Worm (Caenorhabditis elegans): ENCODE data around the gene spe-10.

ce11 chrV:10433721-10434120 lies 49.7 kb downstream of the spe-10 start, which contains the start of gene Y32F6A.4:
- TF ChIP-seq hmg-4 (GFP tag; optimal IDR thresholded peaks at IDR 0.05) (no peak), aly-1 (tag; optimal IDR thresholded peaks at IDR 0.05) (no peak), ceh-13 (GFP tag; optimal IDR thresholded peaks at IDR 0.05) (no peak), ama-1 (optimal IDR thresholded peaks at IDR 0.05) (no peak), ceh-36 (tag; optimal IDR thresholded peaks at IDR 0.05) (no peak), scrt-1 (GFP tag; IDR thresholded peaks at IDR 0.05) (no peak), pes-1 (GFP tag; IDR thresholded peaks at IDR 0.05) (no peak), hnd-1 (tag; optimal IDR thresholded peaks at IDR 0.05) (no peak), F13C5.2 (tag; optimal IDR thresholded peaks at IDR 0.05) (no peak), tbx-11 (GFP tag; IDR thresholded peaks at IDR 0.05) (no peak), tra-4 (tag; optimal IDR thresholded peaks at IDR 0.05) (no peak), flt-1 (GFP tag; IDR thresholded peaks at IDR 0.05) (no peak), tbx-37 (GFP tag; conservative IDR thresholded peaks at IDR 0.05) (no peak), sea-1 (GFP tag; conservative IDR thresholded peaks at IDR 0.05) (no peak)
